Worm (Caenorhabditis elegans) whole organism, L2 larva: ENCODE measurements around the gene age-1.
"Not testable (repeated sequence)": the region's sequence is repeated elsewhere in the genome, so short reads cannot be mapped to it uniquely, and the experiment has no call there.

Source experiments
- C34F6.9 ChIP-seq: fragments of 150-350 bp; optimal IDR thresholded peaks from 2 replicates; lab custom pipeline; 2014; ENCODE audit warnings: missing biosample characterization, missing genetic modification characterization
- F13H6.1 ChIP-seq: sonication (generic microtip); optimal IDR thresholded peaks from 2 replicates; lab custom pipeline; 2016; ENCODE audit warnings: missing genetic modification characterization, missing compliant biosample characterization
- Y55F3AM.14 ChIP-seq: fragments of 200-800 bp; sonication (Bioruptor generic); optimal IDR thresholded peaks from 2 replicates; lab custom pipeline; 2018; ENCODE audit warnings: mild to moderate bottlenecking, missing genetic modification characterization, missing compliant biosample characterization
- ZK546.5 ChIP-seq: sonication (generic microtip); optimal IDR thresholded peaks from 2 replicates; lab custom pipeline; 2017; ENCODE audit warnings: missing biosample characterization, missing genetic modification characterization
- alr-1 ChIP-seq: fragments of 150-350 bp; optimal IDR thresholded peaks from 2 replicates; lab custom pipeline; 2014; ENCODE audit warnings: missing biosample characterization, missing genetic modification characterization
- ama-1 ChIP-seq: fragments of 150-350 bp; optimal IDR thresholded peaks from 2 replicates; lab custom pipeline; 2018; ENCODE audit warnings: inconsistent platforms
- ceh-82 ChIP-seq: fragments of 150-350 bp; optimal IDR thresholded peaks from 2 replicates; lab custom pipeline; 2014; ENCODE audit warnings: missing biosample characterization, missing genetic modification characterization
- crh-2 ChIP-seq: sonication (generic microtip); optimal IDR thresholded peaks from 2 replicates; lab custom pipeline; 2017; ENCODE audit warnings: missing biosample characterization, missing genetic modification characterization
- egl-27 ChIP-seq: sonication (generic microtip); optimal IDR thresholded peaks from 3 replicates; lab custom pipeline; 2017; ENCODE audit warnings: missing biosample characterization, missing genetic modification reagents, missing genetic modification characterization
- elt-1 ChIP-seq: fragments of 150-350 bp; optimal IDR thresholded peaks from 2 replicates; lab custom pipeline; 2014; ENCODE audit warnings: missing biosample characterization, missing genetic modification characterization
- elt-3 ChIP-seq: sonication (generic microtip); optimal IDR thresholded peaks from 2 replicates; lab custom pipeline; 2017; ENCODE audit warnings: missing biosample characterization, missing genetic modification characterization
- fos-1 ChIP-seq: fragments of 150-350 bp; optimal IDR thresholded peaks from 2 replicates; lab custom pipeline; 2014; ENCODE audit warnings: missing biosample characterization, missing genetic modification characterization
- gmeb-1 ChIP-seq: fragments of 150-350 bp; optimal IDR thresholded peaks from 2 replicates; lab custom pipeline; 2014; ENCODE audit warnings: missing biosample characterization, missing genetic modification characterization
- lin-11 ChIP-seq: fragments of 150-350 bp; sonication (generic microtip); optimal IDR thresholded peaks from 2 replicates; lab custom pipeline; 2014; ENCODE audit warnings: missing biosample characterization, missing genetic modification characterization, inconsistent platforms, mixed read lengths
- lin-13 ChIP-seq: fragments of 150-350 bp; optimal IDR thresholded peaks from 2 replicates; lab custom pipeline; 2014; ENCODE audit warnings: missing biosample characterization, missing genetic modification reagents, missing genetic modification characterization
- lin-39 ChIP-seq: fragments of 150-350 bp; optimal IDR thresholded peaks from 2 replicates; lab custom pipeline; 2014; ENCODE audit warnings: missing biosample characterization, missing genetic modification reagents, missing genetic modification characterization
- lsy-2 ChIP-seq, 2 experiments: fragments of 150-350 bp in 1 of 2; sonication (generic microtip) in 1 of 2; optimal IDR thresholded peaks; 2 replicates each; lab custom pipeline; 2014 to 2017; ENCODE audit warnings: missing biosample characterization in 2 of 2, missing genetic modification characterization in 2 of 2
- mab-5 ChIP-seq: fragments of 150-350 bp; optimal IDR thresholded peaks from 2 replicates; lab custom pipeline; 2014; ENCODE audit warnings: missing biosample characterization, missing genetic modification characterization
- mbf-1 ChIP-seq: sonication (generic microtip); optimal IDR thresholded peaks from 2 replicates; lab custom pipeline; 2017; ENCODE audit warnings: missing biosample characterization, missing genetic modification characterization
- mdl-1 ChIP-seq, 2 experiments: fragments of 150-350 bp in 1 of 2; sonication (generic microtip) in 1 of 2; optimal IDR thresholded peaks; 2 replicates each; lab custom pipeline; 2017; ENCODE audit warnings: missing biosample characterization in 2 of 2, missing genetic modification characterization in 2 of 2
- nhr-10 ChIP-seq: sonication (generic microtip); optimal IDR thresholded peaks from 2 replicates; lab custom pipeline; 2017; ENCODE audit warnings: missing biosample characterization, missing genetic modification characterization
- nhr-11 ChIP-seq: fragments of 150-350 bp; optimal IDR thresholded peaks from 2 replicates; lab custom pipeline; 2014; ENCODE audit warnings: missing biosample characterization, missing genetic modification characterization
- nhr-12 ChIP-seq: fragments of 150-350 bp; optimal IDR thresholded peaks from 2 replicates; lab custom pipeline; 2014; ENCODE audit warnings: missing biosample characterization, missing genetic modification characterization
- nhr-129 ChIP-seq: fragments of 150-350 bp; optimal IDR thresholded peaks from 2 replicates; lab custom pipeline; 2014; ENCODE audit warnings: missing biosample characterization, missing genetic modification characterization
- nhr-21 ChIP-seq: fragments of 150-350 bp; optimal IDR thresholded peaks from 2 replicates; lab custom pipeline; 2014; ENCODE audit warnings: missing biosample characterization, missing genetic modification characterization
- nhr-23 ChIP-seq: fragments of 150-350 bp; optimal IDR thresholded peaks from 2 replicates; lab custom pipeline; 2014; ENCODE audit warnings: missing biosample characterization, missing genetic modification reagents, missing genetic modification characterization
- nhr-237 ChIP-seq: fragments of 150-350 bp; optimal IDR thresholded peaks from 2 replicates; lab custom pipeline; 2014; ENCODE audit warnings: missing biosample characterization, missing genetic modification characterization
- nhr-25 ChIP-seq: fragments of 150-350 bp; sonication (generic microtip); optimal IDR thresholded peaks from 3 replicates; lab custom pipeline; 2014; ENCODE audit warnings: missing biosample characterization, missing genetic modification characterization
- nhr-6 ChIP-seq: fragments of 150-350 bp; optimal IDR thresholded peaks from 2 replicates; lab custom pipeline; 2014; ENCODE audit warnings: missing biosample characterization, missing genetic modification characterization
- nhr-77 ChIP-seq: fragments of 150-350 bp; optimal IDR thresholded peaks from 2 replicates; lab custom pipeline; 2014; ENCODE audit warnings: missing biosample characterization, missing genetic modification characterization
- peb-1 ChIP-seq: fragments of 150-350 bp; optimal IDR thresholded peaks from 2 replicates; lab custom pipeline; 2014; ENCODE audit warnings: missing biosample characterization, missing genetic modification characterization
- sem-4 ChIP-seq: fragments of 150-350 bp; optimal IDR thresholded peaks from 2 replicates; lab custom pipeline; 2014; ENCODE audit warnings: missing biosample characterization, missing genetic modification reagents, missing genetic modification characterization
- skn-1 ChIP-seq: sonication (generic microtip); optimal IDR thresholded peaks from 2 replicates; lab custom pipeline; 2017; ENCODE audit warnings: missing biosample characterization, missing genetic modification characterization
- sma-3 ChIP-seq: sonication (generic microtip); optimal IDR thresholded peaks from 2 replicates; lab custom pipeline; 2016; ENCODE audit warnings: missing genetic modification reagents, missing genetic modification characterization, missing compliant biosample characterization
- sma-9 ChIP-seq, 2 experiments: fragments of 150-350 bp in 1 of 2; sonication (generic microtip) in 1 of 2; optimal IDR thresholded peaks; 2 replicates each; lab custom pipeline; 2014 to 2016; ENCODE audit warnings: missing genetic modification characterization in 2 of 2, mild to moderate bottlenecking in 1 of 2, missing biosample characterization in 1 of 2, missing compliant biosample characterization in 1 of 2, missing genetic modification reagents in 1 of 2, moderate library complexity in 1 of 2
- snpc-4 ChIP-seq: fragments of 150-350 bp; optimal IDR thresholded peaks from 2 replicates; lab custom pipeline; 2014; ENCODE audit warnings: missing biosample characterization, missing genetic modification characterization
- unc-39 ChIP-seq: fragments of 150-350 bp; optimal IDR thresholded peaks from 2 replicates; lab custom pipeline; 2014; ENCODE audit warnings: missing biosample characterization, missing genetic modification characterization
- unc-55 ChIP-seq: fragments of 150-350 bp; sonication (generic microtip); optimal IDR thresholded peaks from 3 replicates; lab custom pipeline; 2014; ENCODE audit warnings: missing biosample characterization, missing genetic modification reagents, missing genetic modification characterization
- zag-1 ChIP-seq: fragments of 150-350 bp; optimal IDR thresholded peaks from 2 replicates; lab custom pipeline; 2014; ENCODE audit warnings: missing biosample characterization, missing genetic modification characterization
- ztf-4 ChIP-seq: fragments of 150-350 bp; optimal IDR thresholded peaks from 2 replicates; lab custom pipeline; 2014; ENCODE audit warnings: missing biosample characterization, missing genetic modification characterization

Gene age-1

ce11 chrII:11535924-11536323 lies 9.1 kb upstream of the age-1 start:
- TF ChIP-seq nhr-25 (tag; lab: Kevin White, UChicago) (no peak), nhr-10 (tag; lab: Kevin White, UChicago) (no peak), Y55F3AM.14 (GFP tag; lab: Kevin White, UChicago) (no peak), F13H6.1 (tag; lab: Kevin White, UChicago) (no peak), ama-1 (no peak), nhr-12 (tag; lab: Kevin White, UChicago) (no peak), nhr-6 (no peak), sma-9 (GFP tag; optimal IDR thresholded peaks at IDR 0.05; lab: Kevin White, UChicago) (no peak), sma-9 (tag; optimal IDR thresholded peaks at IDR 0.05; lab: Kevin White, UChicago) (no peak), alr-1 (tag; lab: Kevin White, UChicago) (no peak), crh-2 (tag; lab: Kevin White, UChicago) (no peak), unc-39 (tag; lab: Kevin White, UChicago) (no peak), zag-1 (no peak), nhr-21 (tag; lab: Kevin White, UChicago) (no peak), mdl-1 (tag; optimal IDR thresholded peaks at IDR 0.05; lab: Kevin White, UChicago) (no peak), ztf-4 (tag; lab: Kevin White, UChicago) (no peak)
- TF ChIP-seq, all 48 proteins: peak for 0

DNA sequence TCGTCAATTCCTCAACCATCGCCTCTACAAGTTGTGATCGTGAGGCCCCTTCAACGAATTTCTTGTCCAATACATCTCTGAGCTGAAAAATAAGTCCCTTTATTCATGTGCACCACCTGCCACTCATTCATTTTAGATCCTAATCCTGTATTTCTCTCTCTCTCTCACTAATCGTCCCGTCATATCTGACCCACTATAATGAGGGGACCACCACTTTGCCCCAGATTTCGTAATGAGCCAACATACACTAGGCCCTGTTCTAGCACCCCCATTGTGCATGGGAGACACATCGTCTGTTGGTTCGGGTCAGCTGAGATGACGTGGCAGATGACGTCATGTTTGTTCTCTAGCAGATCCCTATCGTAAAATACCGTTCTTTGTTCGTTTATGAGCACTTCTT lies 8.6 kb upstream of the age-1 start:
- TF ChIP-seq ztf-4 (tag; lab: Kevin White, UChicago) (no peak), lin-39 (tag; lab: Kevin White, UChicago) (no peak), peb-1 (tag; lab: Kevin White, UChicago) (no peak), alr-1 (tag; lab: Kevin White, UChicago) (no peak), nhr-6 (no peak), nhr-237 (no peak), nhr-77 (tag; lab: Kevin White, UChicago) (no peak), skn-1 (no peak)

ce11 chrII:11534429-11535099 lies 7.7 kb upstream of the age-1 start, which contains the start of gene Y62F5A.12:
Y62F5A.12 (minus strand) TSS chrII:11534479.
- TF ChIP-seq ZK546.5 (tag; lab: Kevin White, UChicago): peak; percentile 38
- peak; percentile 71 for TF ChIP-seq crh-2 (tag; lab: Kevin White, UChicago)
- TF ChIP-seq Y55F3AM.14 (GFP tag; lab: Kevin White, UChicago): peak; percentile 73
- TF ChIP-seq nhr-6: peak; percentile 5
- peak in 1 of 2 experiments; percentile 58 for TF ChIP-seq mdl-1 (tag; optimal IDR thresholded peaks at IDR 0.05; lab: Kevin White, UChicago)
- peak; percentile 5 for TF ChIP-seq mab-5 (tag; lab: Kevin White, UChicago)
- TF ChIP-seq sma-3 (GFP tag; lab: Kevin White, UChicago): peak; percentile 94
- peak; percentile 2 for TF ChIP-seq zag-1
- peak; percentile 12 for TF ChIP-seq fos-1 (tag; lab: Kevin White, UChicago)
- TF ChIP-seq lin-13 (GFP tag; lab: Kevin White, UChicago): peak; percentile 88
- TF ChIP-seq snpc-4 (tag; lab: Kevin White, UChicago): peak; percentile 10
- TF ChIP-seq ztf-4 (tag; lab: Kevin White, UChicago): peak; percentile 49
- peak; percentile 50 for TF ChIP-seq sem-4 (tag; lab: Kevin White, UChicago)
- TF ChIP-seq sma-9 (GFP tag; optimal IDR thresholded peaks at IDR 0.05; lab: Kevin White, UChicago): peak; percentile 88
- not testable (repeated sequence) for TF ChIP-seq sma-9 (tag; optimal IDR thresholded peaks at IDR 0.05; lab: Kevin White, UChicago)
- peak; percentile 65 for TF ChIP-seq ceh-82 (tag; lab: Kevin White, UChicago)
- peak; percentile 89 for TF ChIP-seq F13H6.1 (tag; lab: Kevin White, UChicago)
- peak; percentile 52 for TF ChIP-seq nhr-25 (tag; lab: Kevin White, UChicago)
- TF ChIP-seq lin-11 (tag; lab: Kevin White, UChicago): peak; percentile 39
- peak; percentile 54 for TF ChIP-seq nhr-21 (tag; lab: Kevin White, UChicago)
- TF ChIP-seq C34F6.9 (tag; lab: Kevin White, UChicago): peak; percentile 62
- peak; percentile 68 for TF ChIP-seq unc-55
- peak; percentile 64 for TF ChIP-seq egl-27 (tag; lab: Kevin White, UChicago)
- TF ChIP-seq nhr-129 (tag; lab: Kevin White, UChicago): peak; percentile 69
- peak; percentile 86 for TF ChIP-seq gmeb-1
- TF ChIP-seq lsy-2 (tag; optimal IDR thresholded peaks at IDR 0.05; lab: Kevin White, UChicago): peak; percentile 59 to 81
- TF ChIP-seq, all 48 proteins: peak for 25; not testable (repeated sequence) for 23

ce11 chrII:11533716-11534115 lies 6.9 kb upstream of the age-1 start, which contains the start of gene mdt-8:
mdt-8 (minus strand) TSS chrII:11533816.
- TF ChIP-seq nhr-237 (no peak), elt-3 (tag; lab: Kevin White, UChicago) (no peak), unc-39 (tag; lab: Kevin White, UChicago) (no peak), nhr-10 (tag; lab: Kevin White, UChicago) (no peak), mbf-1 (tag; lab: Kevin White, UChicago) (no peak), crh-2 (tag; lab: Kevin White, UChicago) (no peak), skn-1 (no peak), gmeb-1 (no peak), ceh-82 (tag; lab: Kevin White, UChicago) (no peak), nhr-23 (tag; lab: Kevin White, UChicago) (no peak), nhr-6 (no peak), mdl-1 (tag; optimal IDR thresholded peaks at IDR 0.05; lab: Kevin White, UChicago) (no peak), nhr-21 (tag; lab: Kevin White, UChicago) (no peak), elt-1 (tag; lab: Kevin White, UChicago) (no peak), fos-1 (tag; lab: Kevin White, UChicago) (no peak), zag-1 (no peak), nhr-11 (tag; lab: Kevin White, UChicago) (no peak)
